Worm (Caenorhabditis elegans): ENCODE data around the gene srt-67.

srt-67 gene

DNA sequence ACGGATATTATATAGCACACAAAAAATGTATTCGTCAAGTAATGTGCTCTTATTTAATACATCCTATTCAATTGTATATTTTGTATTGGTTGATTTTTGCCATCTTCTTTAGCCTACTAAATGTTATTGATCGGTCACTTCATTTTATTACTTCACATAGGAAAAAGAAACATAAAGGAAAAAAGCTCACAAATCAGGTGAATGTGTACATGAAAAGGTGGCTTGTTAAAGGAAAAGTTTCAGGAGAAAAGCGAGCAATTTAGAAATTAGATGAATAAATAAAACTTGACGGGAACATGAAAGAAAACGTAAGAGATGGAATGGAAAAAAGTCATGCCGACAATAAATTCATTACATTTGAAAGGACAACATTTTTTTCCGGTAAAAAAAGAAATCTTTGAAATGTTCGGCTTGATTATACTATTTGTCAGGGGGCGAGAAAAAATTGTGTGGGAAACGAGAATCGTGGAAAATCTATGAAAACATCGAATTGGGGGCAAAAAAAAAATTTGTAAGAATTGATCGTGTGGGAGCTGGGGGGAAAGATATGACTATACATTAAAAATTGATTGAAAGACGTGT, 18.3 kb upstream of the srt-67 start:
- TF ChIP-seq skn-1 (tag; optimal IDR thresholded peaks at IDR 0.05) (no peak), efl-1 (optimal IDR thresholded peaks at IDR 0.05) (no peak), efl-1 (GFP tag; optimal IDR thresholded peaks at IDR 0.05 in 1 of 2) (peak in 1 of 2 experiments; percentile 39), nhr-85 (tag) (peak; percentile 69), nhr-90 (tag; optimal IDR thresholded peaks at IDR 0.05; ENCODE audit: poor library complexity) (peak; percentile 14), sptf-1 (tag; optimal IDR thresholded peaks at IDR 0.05) (no peak)

DNA sequence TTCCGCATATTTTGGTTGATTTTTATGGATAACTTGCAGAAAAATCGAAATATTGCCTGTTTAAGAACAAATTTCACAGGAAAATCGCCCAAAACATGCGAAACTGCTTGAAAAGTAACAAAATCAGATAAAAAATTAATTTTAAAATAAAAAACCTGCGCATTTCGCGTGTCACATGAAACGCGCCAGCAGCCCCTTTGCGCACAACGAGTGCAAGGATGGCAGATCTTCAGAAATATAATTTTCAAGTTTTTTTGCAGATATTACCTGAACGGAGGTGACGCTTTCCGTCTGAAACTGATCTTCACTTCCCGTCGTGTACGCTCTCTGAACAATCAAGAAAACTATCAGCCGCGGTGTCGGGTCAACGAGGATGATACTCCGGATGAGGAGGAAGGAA, 17.7 kb upstream of the srt-67 start:
- TF ChIP-seq lin-15B (tag; optimal IDR thresholded peaks at IDR 0.05) (peak; percentile 20), mef-2 (tag; optimal IDR thresholded peaks at IDR 0.05) (no peak), ceh-90 (tag; optimal IDR thresholded peaks at IDR 0.05) (no peak), unc-86 (tag; optimal IDR thresholded peaks at IDR 0.05) (peak; percentile 35), nhr-28 (tag; optimal IDR thresholded peaks at IDR 0.05) (no peak), Y116A8C.19 (tag; optimal IDR thresholded peaks at IDR 0.05; ENCODE audit: borderline replicate concordance) (no peak), lir-3 (tag; optimal IDR thresholded peaks at IDR 0.05; ENCODE audit: poor library complexity) (no peak), pag-3 (tag; optimal IDR thresholded peaks at IDR 0.05; ENCODE audit: borderline replicate concordance, insufficient read depth) (no peak), F16B12.6 (tag; optimal IDR thresholded peaks at IDR 0.05) (no peak), mab-9 (GFP tag; IDR thresholded peaks at IDR 0.05) (no peak), ceh-82 (tag; optimal IDR thresholded peaks at IDR 0.05) (peak; percentile 38 to 61 (median 42)), egl-27 (tag; optimal IDR thresholded peaks at IDR 0.05) (no peak), nhr-20 (tag; optimal IDR thresholded peaks at IDR 0.05) (peak; percentile 61), blmp-1 (tag; optimal IDR thresholded peaks at IDR 0.05) (no peak), ceh-88 (GFP tag; IDR thresholded peaks at IDR 0.05) (no peak), nhr-84 (tag; optimal IDR thresholded peaks at IDR 0.05) (no peak), sptf-1 (tag; optimal IDR thresholded peaks at IDR 0.05) (no peak), ets-5 (GFP tag; IDR thresholded peaks at IDR 0.05) (no peak), vab-15 (tag; optimal IDR thresholded peaks at IDR 0.05) (no peak), snu-23 (GFP tag; optimal IDR thresholded peaks at IDR 0.05) (peak; percentile 34), nhr-47 (tag; optimal IDR thresholded peaks at IDR 0.05) (peak; percentile 64), lin-13 (GFP tag; optimal IDR thresholded peaks at IDR 0.05) (peak; percentile 25), nhr-85 (tag) (no peak), jun-1 (tag; optimal IDR thresholded peaks at IDR 0.05) (peak; percentile 21), ztf-4 (tag; optimal IDR thresholded peaks at IDR 0.05) (no peak), C16A3.4 (tag; optimal IDR thresholded peaks at IDR 0.05) (peak; percentile 22), grh-1 (GFP tag; IDR thresholded peaks at IDR 0.05) (0 out of 2 replicates have a peak, but pooled peaks have one; percentile 20), sup-37 (GFP tag; optimal IDR thresholded peaks at IDR 0.05) (no peak), sox-4 (tag; optimal IDR thresholded peaks at IDR 0.05) (peak; percentile 18), aly-2 (tag; optimal IDR thresholded peaks at IDR 0.05) (no peak), ceh-8 (GFP tag; optimal IDR thresholded peaks at IDR 0.05) (no peak), egl-13 (tag; optimal IDR thresholded peaks at IDR 0.05) (peak; percentile 5), tlp-1 (tag; optimal IDR thresholded peaks at IDR 0.05) (no peak), rnt-1 (tag; optimal IDR thresholded peaks at IDR 0.05) (peak; percentile 74), hpl-2 (GFP tag; optimal IDR thresholded peaks at IDR 0.05) (no peak), lsy-2 (tag; optimal IDR thresholded peaks at IDR 0.05) (peak; percentile 36 to 68), nhr-19 (GFP tag; conservative IDR thresholded peaks at IDR 0.05) (peak; percentile 62), pax-3 (tag; optimal IDR thresholded peaks at IDR 0.05) (no peak), ceh-63 (GFP tag; optimal IDR thresholded peaks at IDR 0.05) (no peak), tbx-2 (tag; optimal IDR thresholded peaks at IDR 0.05) (peak; percentile 42), lin-39 (tag; optimal IDR thresholded peaks at IDR 0.05) (no peak), ama-1 (optimal IDR thresholded peaks at IDR 0.05) (no peak), dpl-1 (GFP tag; optimal IDR thresholded peaks at IDR 0.05) (peak; percentile 71 to 81 (median 81)), hlh-17 (GFP tag; optimal IDR thresholded peaks at IDR 0.05; ENCODE audit: borderline replicate concordance) (no peak), elt-3 (tag; optimal IDR thresholded peaks at IDR 0.05) (no peak), swsn-7 (tag; optimal IDR thresholded peaks at IDR 0.05) (peak; percentile 45), nhr-237 (tag; optimal IDR thresholded peaks at IDR 0.05) (no peak)

Measured in whole organism, L1 larva.